Worm (Caenorhabditis elegans) whole organism, L1 larva: ENCODE data around the gene rol-6.

Experiments
- elt-2 ChIP-seq: sonication (generic microtip); optimal IDR thresholded peaks from 2 replicates; lab custom pipeline; 2016; ENCODE audit warnings: missing genetic modification characterization, mild to moderate bottlenecking, inconsistent platforms, missing compliant biosample characterization, missing genetic modification reagents
- lin-15B ChIP-seq: fragments of 150-350 bp; sonication (generic microtip); optimal IDR thresholded peaks from 3 replicates; lab custom pipeline; 2014; ENCODE audit warnings: missing biosample characterization, missing genetic modification characterization
- lsy-2 ChIP-seq, 2 experiments: fragments of 150-350 bp; optimal IDR thresholded peaks; 2 replicates each; lab custom pipeline; 2014; ENCODE audit warnings: missing biosample characterization in 2 of 2, missing genetic modification characterization in 2 of 2
- unc-130 ChIP-seq: fragments of 150-350 bp; optimal IDR thresholded peaks from 2 replicates; lab custom pipeline; 2017; ENCODE audit warnings: missing biosample characterization, missing genetic modification characterization, inconsistent platforms
- ztf-4 ChIP-seq: fragments of 150-350 bp; optimal IDR thresholded peaks from 2 replicates; lab custom pipeline; 2014; ENCODE audit warnings: missing biosample characterization, missing genetic modification characterization

- TF ChIP-seq ztf-4 (no peak), lin-15B (tag; lab: Kevin White, UChicago) (no peak), unc-130 (tag; lab: Kevin White, UChicago) (no peak), elt-2 (no peak), lsy-2 (tag; optimal IDR thresholded peaks at IDR 0.05; lab: Kevin White, UChicago) (no peak)
Observed at ce11 chrII:8748638-8749037, 15.8 kb downstream of the rol-6 start.
